Worm (Caenorhabditis elegans) whole organism, midembryonic: ENCODE data around the gene ddl-3.

ENCODE experiments used
- flt-1 ChIP-seq: fragments of 200-800 bp; sonication (Bioruptor generic); IDR thresholded peaks from 2 replicates; pipeline ENCODE4 v1.3.6; 2022; ENCODE audit warnings: missing genetic modification characterization, missing compliant biosample characterization
- med-1 ChIP-seq: sonication (generic microtip); optimal IDR thresholded peaks from 2 replicates; lab custom pipeline; 2017; ENCODE audit warnings: missing genetic modification characterization, mild to moderate bottlenecking, missing compliant biosample characterization, antibody characterized with exemption, missing genetic modification reagents; ENCODE audit not compliant: insufficient read depth
- ztf-29 ChIP-seq: fragments of 200-800 bp; sonication (Bioruptor generic); IDR thresholded peaks from 2 replicates; pipeline ENCODE4 v1.3.6; 2022; ENCODE audit warnings: missing genetic modification reagents, missing genetic modification characterization, missing compliant biosample characterization

ce11 chrII:14359007-14359406, 14.8 kb upstream of the ddl-3 start:
- TF ChIP-seq flt-1 (GFP tag; lab: Robert Waterston, UW) = no peak
- TF ChIP-seq ztf-29 (GFP tag; lab: Robert Waterston, UW) = no peak
- TF ChIP-seq med-1 (GFP tag; lab: Kevin White, UChicago) = no peak
